Fruit fly (Drosophila melanogaster): Measurements from ENCODE around the gene eIF3g1.

DNA sequence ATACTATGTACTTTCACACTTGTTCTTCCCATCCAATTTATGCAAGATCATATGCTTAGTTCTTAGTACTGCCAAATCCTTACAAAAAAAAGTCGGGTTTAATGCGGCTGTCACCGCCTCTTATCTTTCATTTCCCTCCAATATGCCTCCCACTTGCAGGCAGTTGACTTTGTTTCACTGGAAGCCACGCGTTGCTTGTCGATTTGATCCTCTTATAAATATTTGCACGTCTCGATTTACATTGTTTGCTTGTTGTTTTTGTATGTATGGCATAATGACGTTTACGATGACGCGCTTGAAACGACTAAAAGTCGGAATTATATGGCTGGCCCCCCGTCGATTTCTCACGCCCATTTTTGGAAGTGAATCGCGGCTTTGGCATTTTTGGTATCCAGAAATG, 38.8 kb upstream of the eIF3g1 start:
- TF ChIP-seq Myc (optimal IDR thresholded peaks at IDR 0.05): no peak
- TF ChIP-seq OdsH (GFP tag; optimal IDR thresholded peaks at IDR 0.05): no peak
- TF ChIP-seq Jra (GFP tag; optimal IDR thresholded peaks at IDR 0.05): no peak
- no peak for TF ChIP-seq rgr (GFP tag; optimal IDR thresholded peaks at IDR 0.05)
- TF ChIP-seq pan (optimal IDR thresholded peaks at IDR 0.05): no peak
- TF ChIP-seq brk (GFP tag; optimal IDR thresholded peaks at IDR 0.05): no peak
- TF ChIP-seq psq (GFP tag; optimal IDR thresholded peaks at IDR 0.05): no peak
- no peak for TF ChIP-seq fru (GFP tag; optimal IDR thresholded peaks at IDR 0.05)
- TF ChIP-seq jim (GFP tag; optimal IDR thresholded peaks at IDR 0.05): no peak
- TF ChIP-seq Dif (GFP tag; optimal IDR thresholded peaks at IDR 0.05; ENCODE audit: partially characterized antibody): no peak
- no peak for TF ChIP-seq sage (GFP tag; optimal IDR thresholded peaks at IDR 0.05)
- TF ChIP-seq CG32264 (GFP tag; optimal IDR thresholded peaks at IDR 0.05): no peak
- TF ChIP-seq GATAd (GFP tag; optimal IDR thresholded peaks at IDR 0.05): no peak
- TF ChIP-seq foxo (GFP tag; optimal IDR thresholded peaks at IDR 0.05): no peak

Measured in whole organism, wandering third instar larva.